Fruit fly (Drosophila melanogaster) whole organism: ENCODE measurements around the gene CG10035.

Source experiments
- CG8478 ChIP-seq: fragments of >200 bp; optimal IDR thresholded peaks from 2 replicates; lab custom pipeline; 2018; ENCODE audit warnings: inconsistent platforms
- Dll ChIP-seq: fragments of >200 bp; optimal IDR thresholded peaks from 2 replicates; lab custom pipeline; 2017
- EcR ChIP-seq, 2 experiments: fragments of >200 bp; optimal IDR thresholded peaks; 2 replicates each; lab custom pipeline; 2017; ENCODE audit warnings: missing biosample characterization in 2 of 2, missing genetic modification characterization in 2 of 2, missing genetic modification reagents in 2 of 2
- pan ChIP-seq: fragments of >200 bp; optimal IDR thresholded peaks from 2 replicates; lab custom pipeline; 2017
- psq ChIP-seq: fragments of >200 bp; optimal IDR thresholded peaks from 2 replicates; lab custom pipeline; 2017
- usp ChIP-seq: fragments of >200 bp; optimal IDR thresholded peaks from 2 replicates; lab custom pipeline; 2017; ENCODE audit warnings: missing biosample characterization, missing genetic modification characterization, mixed read lengths

dm6 chr3R:12402935-12403334 is 20.4 kb upstream of the CG10035 start:
- no peak for TF ChIP-seq EcR (GFP tag; optimal IDR thresholded peaks at IDR 0.05; lab: Kevin White, UChicago)
- TF ChIP-seq pan (lab: Kevin White, UChicago): no peak
- no peak for TF ChIP-seq psq
- no peak for TF ChIP-seq Dll (lab: Kevin White, UChicago)
- no peak for TF ChIP-seq CG8478 (lab: Kevin White, UChicago)
- no peak for TF ChIP-seq usp (GFP tag; lab: Kevin White, UChicago)
